Worm (Caenorhabditis elegans) whole organism, L4 larva: Measurements from ENCODE around the gene srab-3.
A peak's percentile ranks its signal among the peaks of the same experiment; 100 is the strongest.

Experiments
- D1046.2 ChIP-seq: fragments of 200-800 bp; sonication (Bioruptor generic); IDR thresholded peaks from 2 replicates; pipeline ENCODE4 v1.3.6; 2022; ENCODE audit warnings: missing genetic modification characterization, missing compliant biosample characterization
- F44E2.7 ChIP-seq: fragments of 200-800 bp; sonication (Bioruptor generic); IDR thresholded peaks from 2 replicates; pipeline ENCODE4 v2.1.2; 2022; ENCODE audit warnings: missing genetic modification characterization, missing compliant biosample characterization
- R02D3.7 ChIP-seq: fragments of 150-350 bp; sonication (generic microtip); optimal IDR thresholded peaks from 3 replicates; lab custom pipeline; 2014; ENCODE audit warnings: missing biosample characterization, missing genetic modification characterization
- T20F7.1 ChIP-seq: fragments of 200-800 bp; sonication (Bioruptor generic); optimal IDR thresholded peaks from 2 replicates; lab custom pipeline; 2018; ENCODE audit warnings: mild to moderate bottlenecking, missing genetic modification characterization, missing compliant biosample characterization
- Y48G9A.11 ChIP-seq: fragments of 200-800 bp; sonication (Bioruptor generic); IDR thresholded peaks from 2 replicates; pipeline ENCODE4 v1.3.6; 2022; ENCODE audit warnings: missing genetic modification reagents, missing genetic modification characterization, missing compliant biosample characterization
- ZK546.5 ChIP-seq, 2 experiments: sonication (generic microtip); optimal IDR thresholded peaks; 2 replicates each; lab custom pipeline; 2017; ENCODE audit warnings: missing biosample characterization in 2 of 2, missing genetic modification characterization in 2 of 2
- ama-1 ChIP-seq: fragments of 150-350 bp; optimal IDR thresholded peaks from 2 replicates; lab custom pipeline; 2014; ENCODE audit warnings: inconsistent platforms, mixed read lengths
- arid-1 ChIP-seq: fragments of 200-800 bp; sonication (Bioruptor generic); conservative IDR thresholded peaks from 2 replicates; pipeline ENCODE4 v1.3.6; 2022; ENCODE audit warnings: missing genetic modification reagents, missing genetic modification characterization, missing compliant biosample characterization
- ceh-20 ChIP-seq: fragments of 200-800 bp; sonication (Bioruptor generic); IDR thresholded peaks from 2 replicates; pipeline ENCODE4 v1.3.6; 2022; ENCODE audit warnings: missing genetic modification reagents, missing genetic modification characterization, missing compliant biosample characterization
- ceh-28 ChIP-seq: fragments of 150-350 bp; optimal IDR thresholded peaks from 2 replicates; lab custom pipeline; 2014; ENCODE audit warnings: missing biosample characterization, missing genetic modification reagents, missing genetic modification characterization
- ceh-44 ChIP-seq: fragments of 200-800 bp; sonication (Bioruptor generic); IDR thresholded peaks from 2 replicates; pipeline ENCODE4 v1.3.6; 2022; ENCODE audit warnings: missing genetic modification reagents, missing genetic modification characterization, missing compliant biosample characterization
- ces-1 ChIP-seq: fragments of 150-350 bp; sonication (generic microtip); optimal IDR thresholded peaks from 4 replicates; lab custom pipeline; 2014; ENCODE audit warnings: missing biosample characterization, missing genetic modification reagents, missing genetic modification characterization
- ctbp-1 ChIP-seq: fragments of 200-800 bp; sonication (Bioruptor generic); IDR thresholded peaks from 2 replicates; pipeline ENCODE4 v1.3.6; 2022; ENCODE audit warnings: missing genetic modification reagents, missing genetic modification characterization, missing compliant biosample characterization
- daf-12 ChIP-seq: fragments of 150-350 bp; optimal IDR thresholded peaks from 2 replicates; lab custom pipeline; 2014; ENCODE audit warnings: missing biosample characterization, missing genetic modification reagents, missing genetic modification characterization
- daf-19 ChIP-seq: fragments of 200-800 bp; sonication (Bioruptor generic); conservative IDR thresholded peaks from 2 replicates; pipeline ENCODE4 v1.3.6; 2022; ENCODE audit warnings: missing genetic modification characterization, missing compliant biosample characterization
- daf-8 ChIP-seq: fragments of 200-800 bp; sonication (Bioruptor generic); IDR thresholded peaks from 2 replicates; pipeline ENCODE4 v1.3.6; 2022; ENCODE audit warnings: missing genetic modification characterization, missing compliant biosample characterization
- dmd-8 ChIP-seq: fragments of 200-800 bp; sonication (Bioruptor generic); IDR thresholded peaks from 2 replicates; pipeline ENCODE4 v1.3.6; 2022; ENCODE audit warnings: missing genetic modification characterization, missing compliant biosample characterization
- dmd-9 ChIP-seq: fragments of 200-800 bp; sonication (Bioruptor generic); IDR thresholded peaks from 2 replicates; pipeline ENCODE4 v1.3.6; 2022; ENCODE audit warnings: missing genetic modification reagents, missing genetic modification characterization, missing compliant biosample characterization
- duxl-1 ChIP-seq: sonication (generic microtip); optimal IDR thresholded peaks from 2 replicates; lab custom pipeline; 2016; ENCODE audit warnings: mild to moderate bottlenecking, missing genetic modification characterization, moderate library complexity, missing compliant biosample characterization; ENCODE audit not compliant: poor library complexity
- fos-1 ChIP-seq: fragments of 150-350 bp; optimal IDR thresholded peaks from 2 replicates; lab custom pipeline; 2014; ENCODE audit warnings: missing biosample characterization, missing genetic modification characterization
- gei-8 ChIP-seq: fragments of 200-800 bp; sonication (Bioruptor generic); optimal IDR thresholded peaks from 2 replicates; lab custom pipeline; 2018; ENCODE audit warnings: mild to moderate bottlenecking, missing genetic modification characterization, missing compliant biosample characterization
- hif-1 ChIP-seq, 2 experiments: sonication (generic microtip); optimal IDR thresholded peaks; 2 replicates each; lab custom pipeline; 2016 to 2017; ENCODE audit warnings: missing compliant biosample characterization in 2 of 2, missing genetic modification characterization in 2 of 2, missing genetic modification reagents in 2 of 2, missing genotype in 2 of 2, mild to moderate bottlenecking in 1 of 2
- hlh-11 ChIP-seq: fragments of 200-800 bp; sonication (Bioruptor generic); optimal IDR thresholded peaks from 2 replicates; lab custom pipeline; 2018; ENCODE audit warnings: mild to moderate bottlenecking, missing genetic modification characterization, missing compliant biosample characterization
- hlh-30 ChIP-seq: sonication (generic microtip); optimal IDR thresholded peaks from 2 replicates; lab custom pipeline; 2017; ENCODE audit warnings: antibody characterized with exemption, mild to moderate bottlenecking, missing genetic modification characterization, missing compliant biosample characterization; ENCODE audit not compliant: insufficient read depth
- jun-1 ChIP-seq: fragments of 150-350 bp; optimal IDR thresholded peaks from 2 replicates; lab custom pipeline; 2014; ENCODE audit warnings: missing biosample characterization, missing genetic modification reagents, missing genetic modification characterization
- lim-7 ChIP-seq: fragments of 200-800 bp; sonication (Bioruptor generic); IDR thresholded peaks from 2 replicates; pipeline ENCODE4 v1.3.6; 2022; ENCODE audit warnings: missing genetic modification characterization, missing compliant biosample characterization
- lin-13 ChIP-seq: fragments of 150-350 bp; optimal IDR thresholded peaks from 2 replicates; lab custom pipeline; 2014; ENCODE audit warnings: missing biosample characterization, missing genetic modification reagents, missing genetic modification characterization
- lin-15B ChIP-seq: fragments of 150-350 bp; sonication (generic microtip); optimal IDR thresholded peaks from 3 replicates; lab custom pipeline; 2014; ENCODE audit warnings: missing biosample characterization, missing genetic modification characterization
- lin-38 ChIP-seq: fragments of 200-800 bp; sonication (Bioruptor generic); IDR thresholded peaks from 2 replicates; pipeline ENCODE4 v1.3.6; 2022; ENCODE audit warnings: missing genetic modification reagents, missing genetic modification characterization, missing compliant biosample characterization
- lir-3 ChIP-seq: sonication (generic microtip); optimal IDR thresholded peaks from 2 replicates; lab custom pipeline; 2016; ENCODE audit warnings: mild to moderate bottlenecking, missing genetic modification characterization, missing compliant biosample characterization
- lsy-2 ChIP-seq, 2 experiments: fragments of 150-350 bp in 1 of 2; sonication (generic microtip) in 1 of 2; optimal IDR thresholded peaks; 2 replicates each; lab custom pipeline; 2014 to 2017; ENCODE audit warnings: missing biosample characterization in 2 of 2, missing genetic modification characterization in 2 of 2
- madf-9 ChIP-seq: fragments of 200-800 bp; sonication (Bioruptor generic); conservative IDR thresholded peaks from 2 replicates; pipeline ENCODE4 v1.3.6; 2022; ENCODE audit warnings: missing genetic modification reagents, missing genetic modification characterization, missing compliant biosample characterization
- mep-1 ChIP-seq: fragments of 150-350 bp; sonication (generic microtip); optimal IDR thresholded peaks from 3 replicates; lab custom pipeline; 2014; ENCODE audit warnings: missing biosample characterization, missing genetic modification characterization
- mes-2 ChIP-seq: sonication (generic microtip); optimal IDR thresholded peaks from 2 replicates; lab custom pipeline; 2016; ENCODE audit warnings: missing genotype, mild to moderate bottlenecking, missing genetic modification characterization, missing compliant biosample characterization; ENCODE audit not compliant: poor library complexity, severe bottlenecking
- nhr-102 ChIP-seq: sonication (generic microtip); optimal IDR thresholded peaks from 2 replicates; lab custom pipeline; 2016; ENCODE audit warnings: mild to moderate bottlenecking, missing genetic modification characterization, moderate library complexity, missing compliant biosample characterization
- nhr-111 ChIP-seq: fragments of 200-800 bp; sonication (Bioruptor generic); optimal IDR thresholded peaks from 2 replicates; lab custom pipeline; 2018; ENCODE audit warnings: mild to moderate bottlenecking, missing genetic modification characterization, missing compliant biosample characterization
- nhr-237 ChIP-seq: sonication (generic microtip); optimal IDR thresholded peaks from 2 replicates; lab custom pipeline; 2017; ENCODE audit warnings: missing biosample characterization, missing genetic modification characterization
- nhr-76 ChIP-seq: fragments of 150-350 bp; optimal IDR thresholded peaks from 2 replicates; lab custom pipeline; 2014; ENCODE audit warnings: missing biosample characterization, missing genetic modification characterization
- pqm-1 ChIP-seq: sonication (generic microtip); optimal IDR thresholded peaks from 2 replicates; lab custom pipeline; 2017; ENCODE audit warnings: missing biosample characterization, missing genetic modification characterization
- saeg-2 ChIP-seq: fragments of 200-800 bp; sonication (Bioruptor generic); IDR thresholded peaks from 2 replicates; pipeline ENCODE4 v1.3.6; 2022; ENCODE audit warnings: missing genetic modification reagents, missing genetic modification characterization, missing compliant biosample characterization
- snpc-1.2 ChIP-seq: fragments of 200-800 bp; sonication (Bioruptor generic); IDR thresholded peaks from 2 replicates; pipeline ENCODE4 v1.3.6; 2022; ENCODE audit warnings: missing genetic modification reagents, missing genetic modification characterization, missing compliant biosample characterization
- snpc-4 ChIP-seq: fragments of 150-350 bp; optimal IDR thresholded peaks from 2 replicates; lab custom pipeline; 2014; ENCODE audit warnings: missing biosample characterization, missing genetic modification characterization
- spr-1 ChIP-seq: sonication (generic microtip); optimal IDR thresholded peaks from 2 replicates; lab custom pipeline; 2016; ENCODE audit warnings: mild to moderate bottlenecking, missing genetic modification characterization, missing compliant biosample characterization
- spr-3 ChIP-seq: fragments of 200-800 bp; sonication (Bioruptor generic); optimal IDR thresholded peaks from 2 replicates; lab custom pipeline; 2018; ENCODE audit warnings: mild to moderate bottlenecking, missing genetic modification characterization, missing compliant biosample characterization
- unc-39 ChIP-seq: sonication (generic microtip); optimal IDR thresholded peaks from 2 replicates; lab custom pipeline; 2017; ENCODE audit warnings: missing biosample characterization, missing genetic modification characterization
- unc-62 ChIP-seq, 3 experiments: fragments of 150-350 bp in 1 of 3; sonication (generic microtip); optimal IDR thresholded peaks in 2 of 3; peaks in 1 of 3; 1 replicate in 1 of 3; 2 replicates in 2 of 3; lab custom pipeline; 2014 to 2017; ENCODE audit warnings: missing biosample characterization in 3 of 3, missing genetic modification characterization in 3 of 3, missing genetic modification reagents in 3 of 3, missing genotype in 1 of 3
- zfp-2 ChIP-seq: sonication (generic microtip); optimal IDR thresholded peaks from 2 replicates; lab custom pipeline; 2016; ENCODE audit warnings: mild to moderate bottlenecking, missing genetic modification characterization, missing compliant biosample characterization
- zfp-3 ChIP-seq: fragments of 200-800 bp; sonication (Bioruptor generic); conservative IDR thresholded peaks from 2 replicates; pipeline ENCODE4 v1.3.6; 2022; ENCODE audit warnings: missing genetic modification reagents, missing genetic modification characterization, missing compliant biosample characterization
- zip-2 ChIP-seq: fragments of 150-350 bp; optimal IDR thresholded peaks from 2 replicates; lab custom pipeline; 2014; ENCODE audit warnings: missing biosample characterization, missing genetic modification characterization
- ztf-11 ChIP-seq: fragments of 150-350 bp; optimal IDR thresholded peaks from 2 replicates; lab custom pipeline; 2014; ENCODE audit warnings: missing biosample characterization, missing genetic modification characterization

Gene srab-3

ce11 chrV:5064761-5065421, 42.8 kb downstream of the srab-3 start, which contains the start of gene mlk-1:
Gene mlk-1 (minus strand): TSS chrV:5064811.
- TF ChIP-seq lim-7 (GFP tag; lab: Robert Waterston, UW), result no peak
- TF ChIP-seq jun-1 (tag; lab: Kevin White, UChicago), result no peak
- no peak for TF ChIP-seq lin-38
- no peak for TF ChIP-seq nhr-111
- TF ChIP-seq Y48G9A.11, result no peak
- no peak for TF ChIP-seq zfp-3 (GFP tag; lab: Robert Waterston, UW)
- TF ChIP-seq daf-19 (GFP tag; lab: Robert Waterston, UW), result no peak
- no peak for TF ChIP-seq duxl-1 (tag; lab: Kevin White, UChicago)
- no peak for TF ChIP-seq lir-3 (tag; lab: Kevin White, UChicago)
- TF ChIP-seq hlh-30, result peak; percentile 96
- TF ChIP-seq fos-1 (tag; lab: Kevin White, UChicago), result no peak
- TF ChIP-seq ces-1, result no peak
- no peak for TF ChIP-seq nhr-237
- TF ChIP-seq snpc-1.2 (GFP tag; lab: Robert Waterston, UW), result no peak
- TF ChIP-seq lin-15B (tag; lab: Kevin White, UChicago), result no peak
- peak in 1 of 2 experiments; percentile 99 for TF ChIP-seq unc-62 (GFP tag; optimal IDR thresholded peaks at IDR 0.05 in 1 of 2; lab: Kevin White, UChicago)
- no peak for TF ChIP-seq unc-62 (tag; optimal IDR thresholded peaks at IDR 0.05; lab: Kevin White, UChicago)
- TF ChIP-seq ZK546.5 (tag; optimal IDR thresholded peaks at IDR 0.05; lab: Kevin White, UChicago), result no peak
- peak; percentile 26 for TF ChIP-seq pqm-1 (tag; lab: Kevin White, UChicago)
- TF ChIP-seq D1046.2 (GFP tag; lab: Robert Waterston, UW), result no peak
- TF ChIP-seq ceh-20 (GFP tag; lab: Robert Waterston, UW), result no peak
- TF ChIP-seq mes-2 (tag; lab: Kevin White, UChicago), result peak; percentile 34
- TF ChIP-seq dmd-8 (GFP tag; lab: Robert Waterston, UW), result no peak
- no peak for TF ChIP-seq snpc-4 (tag; lab: Kevin White, UChicago)
- TF ChIP-seq mep-1 (tag; lab: Kevin White, UChicago), result peak; percentile 75
- no peak for TF ChIP-seq ceh-44 (GFP tag; lab: Robert Waterston, UW)
- no peak for TF ChIP-seq ama-1 (lab: Kevin White, UChicago)
- TF ChIP-seq arid-1 (GFP tag; lab: Robert Waterston, UW), result peak; percentile 44; the same call in 1 of the 2 replicates
- TF ChIP-seq T20F7.1 (GFP tag; lab: Kevin White, UChicago), result no peak
- TF ChIP-seq F44E2.7 (GFP tag; lab: Robert Waterston, UW), result no peak
- peak; percentile 37; the same call in 1 of the 2 replicates for TF ChIP-seq ctbp-1
- TF ChIP-seq unc-39, result no peak
- TF ChIP-seq madf-9 (GFP tag; lab: Robert Waterston, UW), result no peak
- peak; percentile 59 to 64 for TF ChIP-seq lsy-2 (tag; optimal IDR thresholded peaks at IDR 0.05; lab: Kevin White, UChicago)
- no peak for TF ChIP-seq R02D3.7 (tag; lab: Kevin White, UChicago)
- no peak for TF ChIP-seq daf-8
- no peak for TF ChIP-seq nhr-76 (tag; lab: Kevin White, UChicago)
- TF ChIP-seq nhr-102 (tag; lab: Kevin White, UChicago), result no peak
- TF ChIP-seq spr-1 (tag; lab: Kevin White, UChicago), result peak; percentile 12
- no peak for TF ChIP-seq gei-8 (GFP tag; lab: Kevin White, UChicago)
- TF ChIP-seq hlh-11 (tag; lab: Kevin White, UChicago), result peak; percentile 77
- TF ChIP-seq zfp-2, result no peak
- no peak for TF ChIP-seq ceh-28 (tag; lab: Kevin White, UChicago)
- no peak for TF ChIP-seq lin-13 (GFP tag; lab: Kevin White, UChicago)
- TF ChIP-seq saeg-2, result no peak
- no peak for TF ChIP-seq spr-3
- TF ChIP-seq hif-1 (tag; optimal IDR thresholded peaks at IDR 0.05; lab: Kevin White, UChicago), result peak in 1 of 2 experiments; percentile 64
- TF ChIP-seq daf-12 (tag; lab: Kevin White, UChicago), result no peak
- no peak for TF ChIP-seq zip-2
- no peak for TF ChIP-seq dmd-9 (GFP tag; lab: Robert Waterston, UW)
- TF ChIP-seq ztf-11 (tag; lab: Kevin White, UChicago), result no peak
